Fruit fly (Drosophila melanogaster): Measurements from ENCODE around the gene CG5708.
A peak's percentile ranks its signal among the peaks of the same experiment; 100 is the strongest.

CG5708 gene

dm6 chr2L:10220010-10220409, 6.6 kb downstream of the CG5708 start (continued):
- TF ChIP-seq dimm (GFP tag; IDR thresholded peaks at IDR 0.05) (no peak), Abd-B (GFP tag; optimal IDR thresholded peaks at IDR 0.05) (no peak), Dfd (GFP tag; optimal IDR thresholded peaks at IDR 0.05) (no peak), nerfin-1 (tag; optimal IDR thresholded peaks at IDR 0.05) (peak; percentile 52), CG8924 (tag; optimal IDR thresholded peaks at IDR 0.05) (no peak), CG3838 (GFP tag; optimal IDR thresholded peaks at IDR 0.05) (no peak), CG2199 (GFP tag; IDR thresholded peaks at IDR 0.05) (0 out of 3 replicates have a peak, but pooled peaks have one; percentile 32), CG10321 (GFP tag; IDR thresholded peaks at IDR 0.05) (no peak), Gug (GFP tag; IDR thresholded peaks at IDR 0.05) (no peak), CG3065 (GFP tag; optimal IDR thresholded peaks at IDR 0.05) (no peak), phol (tag; optimal IDR thresholded peaks at IDR 0.05) (no peak), CG7786 (GFP tag; optimal IDR thresholded peaks at IDR 0.05) (no peak), cad (GFP tag; optimal IDR thresholded peaks at IDR 0.05) (peak; percentile 5), CG9215 (GFP tag; IDR thresholded peaks at IDR 0.05) (no peak), HLH3B (GFP tag; IDR thresholded peaks at IDR 0.05) (0 out of 2 replicates have a peak, but pooled peaks have one; percentile 8), luna (GFP tag; optimal IDR thresholded peaks at IDR 0.05) (no peak), sens (GFP tag) (peak; percentile 40), H2.0 (GFP tag; IDR thresholded peaks at IDR 0.05) (no peak), scrt (GFP tag; optimal IDR thresholded peaks at IDR 0.05) (peak; percentile 36), sc (optimal IDR thresholded peaks at IDR 0.05) (no peak), sc (GFP tag; optimal IDR thresholded peaks at IDR 0.05) (no peak), CG3163 (GFP tag; optimal IDR thresholded peaks at IDR 0.05) (no peak), Asciz (GFP tag; optimal IDR thresholded peaks at IDR 0.05) (no peak), Doc3 (GFP tag; IDR thresholded peaks at IDR 0.05; ENCODE audit: partially characterized antibody) (no peak), CG7556 (GFP tag; optimal IDR thresholded peaks at IDR 0.05) (no peak), Doc2 (GFP tag; IDR thresholded peaks at IDR 0.05) (no peak), salm (tag; optimal IDR thresholded peaks at IDR 0.05) (no peak), CG33213 (GFP tag; optimal IDR thresholded peaks at IDR 0.05) (no peak), CG18764 (GFP tag; optimal IDR thresholded peaks at IDR 0.05) (no peak), onecut (GFP tag; IDR thresholded peaks at IDR 0.05) (no peak), Lhr (GFP tag; optimal IDR thresholded peaks at IDR 0.05) (no peak), BEAF-32 (GFP tag; optimal IDR thresholded peaks at IDR 0.05) (no peak), sisA (GFP tag; IDR thresholded peaks at IDR 0.05) (no peak), CG1602 (GFP tag; optimal IDR thresholded peaks at IDR 0.05) (no peak)

DNA sequence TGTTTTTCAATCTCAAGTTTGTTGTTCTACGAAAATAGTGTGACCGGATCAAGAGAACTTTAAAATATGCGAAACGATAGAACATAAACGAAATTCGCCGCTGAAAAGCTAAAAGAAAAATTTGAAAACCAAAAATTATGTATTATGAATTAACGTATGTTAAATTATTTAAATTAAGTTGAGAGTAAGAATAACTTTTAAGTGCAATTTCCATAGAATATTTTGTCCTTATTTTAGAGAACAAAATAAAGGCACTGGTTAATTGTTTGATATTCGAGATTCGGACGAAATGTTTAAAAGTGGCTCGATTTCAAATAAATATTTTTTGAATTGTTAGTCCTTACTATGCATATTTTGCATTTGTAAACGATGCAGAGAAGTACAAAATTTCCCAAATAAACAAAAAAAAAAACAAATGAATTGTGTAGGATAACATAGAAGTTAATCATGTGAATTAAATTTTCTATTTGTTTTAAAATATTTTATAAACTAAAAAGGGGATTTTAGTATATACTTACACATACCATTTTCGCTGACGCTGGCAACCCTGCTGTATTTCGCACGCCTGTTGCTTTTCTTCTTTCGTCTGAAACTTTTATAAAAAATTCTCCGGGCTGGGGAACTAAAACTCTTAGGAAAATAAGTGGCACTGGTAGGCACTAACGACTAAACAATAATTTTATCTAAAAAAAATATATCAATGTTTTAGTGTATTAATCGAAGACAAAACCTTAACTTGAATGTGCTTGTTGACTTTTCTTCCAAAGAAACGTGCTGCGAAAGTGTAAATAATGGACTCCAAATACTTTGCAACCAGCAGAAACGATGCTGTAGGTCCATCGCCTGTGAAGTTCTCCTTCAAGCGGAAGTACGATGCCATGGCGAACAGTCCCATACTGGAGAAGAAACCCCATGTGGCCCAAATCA, 15.7 kb downstream of the CG5708 start, which contains the start of the genes CG5727 and ath:
Gene CG5727, minus strand, starts transcription at position 51 of the 927 bp plus-strand sequence.
Gene ath, plus strand, starts transcription at position 513 of the 927 bp plus-strand sequence.
- TF ChIP-seq CG15011 (GFP tag; optimal IDR thresholded peaks at IDR 0.05), result no peak
- no peak for TF ChIP-seq CG9727 (GFP tag; optimal IDR thresholded peaks at IDR 0.05)
- peak; percentile 7 for TF ChIP-seq CG17359 (tag; optimal IDR thresholded peaks at IDR 0.05)
- TF ChIP-seq tio (GFP tag; optimal IDR thresholded peaks at IDR 0.05), result no peak
- TF ChIP-seq sens (GFP tag), result peak; percentile 72
- TF ChIP-seq BEAF-32 (GFP tag; optimal IDR thresholded peaks at IDR 0.05), result peak; percentile 18
- TF ChIP-seq CG9215 (GFP tag; IDR thresholded peaks at IDR 0.05), result no peak
- peak; percentile 42 for TF ChIP-seq CG14710 (tag; optimal IDR thresholded peaks at IDR 0.05)
- no peak for TF ChIP-seq CG16779 (GFP tag; IDR thresholded peaks at IDR 0.05)
- TF ChIP-seq nmo (GFP tag; optimal IDR thresholded peaks at IDR 0.05), result peak; percentile 50
- peak; percentile 72 for TF ChIP-seq Med (GFP tag)
- TF ChIP-seq H2.0 (GFP tag; IDR thresholded peaks at IDR 0.05), result no peak
- TF ChIP-seq CG17361 (GFP tag; IDR thresholded peaks at IDR 0.05), result peak; percentile 61; the same call in 2 of the 3 replicates
- peak; percentile 15 for TF ChIP-seq CG3995 (GFP tag; optimal IDR thresholded peaks at IDR 0.05)
- peak; percentile 10 for TF ChIP-seq CG33557 (GFP tag; optimal IDR thresholded peaks at IDR 0.05)
- TF ChIP-seq lilli (GFP tag; optimal IDR thresholded peaks at IDR 0.05), result peak; percentile 19
- TF ChIP-seq Sry-β (GFP tag; optimal IDR thresholded peaks at IDR 0.05), result no peak
- TF ChIP-seq CG12659 (GFP tag; optimal IDR thresholded peaks at IDR 0.05), result peak; percentile 28
- TF ChIP-seq CG34376 (GFP tag; optimal IDR thresholded peaks at IDR 0.05), result peak; percentile 7
- peak; percentile 11 for TF ChIP-seq CG2712 (tag; optimal IDR thresholded peaks at IDR 0.05)

All from whole organism, embryonic.